Fruit fly (Drosophila melanogaster): ENCODE results near the gene Ccdc85.

Ccdc85 gene

dm6 chr2L:2987681-2988381 is 11.3 kb upstream of the Ccdc85 start, which contains the start of the genes Chd1 and Bem46:
Gene Chd1, minus strand, starts transcription at chr2L:2987723.
Gene Bem46, plus strand, starts transcription at chr2L:2988116.
- no peak for TF ChIP-seq h (optimal IDR thresholded peaks at IDR 0.05)
- no peak for TF ChIP-seq insv (optimal IDR thresholded peaks at IDR 0.05)
- no peak for TF ChIP-seq psq (optimal IDR thresholded peaks at IDR 0.05)
- TF ChIP-seq Sin3A (optimal IDR thresholded peaks at IDR 0.05), result no peak
- no peak for TF ChIP-seq Myc (optimal IDR thresholded peaks at IDR 0.05)
- no peak for TF ChIP-seq ttk (optimal IDR thresholded peaks at IDR 0.05)

- no peak for TF ChIP-seq Myc (optimal IDR thresholded peaks at IDR 0.05)
- no peak for TF ChIP-seq ttk (optimal IDR thresholded peaks at IDR 0.05)
- TF ChIP-seq Sin3A (optimal IDR thresholded peaks at IDR 0.05), result no peak
- no peak for TF ChIP-seq psq (optimal IDR thresholded peaks at IDR 0.05)
- no peak for TF ChIP-seq h (optimal IDR thresholded peaks at IDR 0.05)
- no peak for TF ChIP-seq insv (optimal IDR thresholded peaks at IDR 0.05)
Observed at dm6 chr2L:2992664-2993174, 6.4 kb upstream of the Ccdc85 start, which contains the start of the genes okr and CG3558. Gene okr, minus strand, starts transcription at chr2L:2992759. Gene CG3558, plus strand, starts transcription at chr2L:2992870.

dm6 chr2L:2993236-2993635 is 5.8 kb upstream of the Ccdc85 start:
- TF ChIP-seq insv (optimal IDR thresholded peaks at IDR 0.05) (no peak), h (optimal IDR thresholded peaks at IDR 0.05) (no peak), Myc (optimal IDR thresholded peaks at IDR 0.05) (no peak), psq (optimal IDR thresholded peaks at IDR 0.05) (no peak), ttk (optimal IDR thresholded peaks at IDR 0.05) (no peak), Sin3A (optimal IDR thresholded peaks at IDR 0.05) (no peak)

- TF ChIP-seq Myc (optimal IDR thresholded peaks at IDR 0.05), result no peak
- no peak for TF ChIP-seq insv (optimal IDR thresholded peaks at IDR 0.05)
- no peak for TF ChIP-seq ttk (optimal IDR thresholded peaks at IDR 0.05)
- TF ChIP-seq Sin3A (optimal IDR thresholded peaks at IDR 0.05), result no peak
- no peak for TF ChIP-seq psq (optimal IDR thresholded peaks at IDR 0.05)
- TF ChIP-seq h (optimal IDR thresholded peaks at IDR 0.05), result no peak
Observed at dm6 chr2L:2993702-2994101, 5.4 kb upstream of the Ccdc85 start.

dm6 chr2L:2999609-3000008 is 523 bp downstream of the Ccdc85 start:
- TF ChIP-seq Myc (optimal IDR thresholded peaks at IDR 0.05), result no peak
- TF ChIP-seq Sin3A (optimal IDR thresholded peaks at IDR 0.05), result no peak
- TF ChIP-seq insv (optimal IDR thresholded peaks at IDR 0.05), result no peak
- TF ChIP-seq h (optimal IDR thresholded peaks at IDR 0.05), result no peak
- TF ChIP-seq psq (optimal IDR thresholded peaks at IDR 0.05), result no peak

- no peak for TF ChIP-seq Sin3A (optimal IDR thresholded peaks at IDR 0.05)
- no peak for TF ChIP-seq psq (optimal IDR thresholded peaks at IDR 0.05)
- no peak for TF ChIP-seq insv (optimal IDR thresholded peaks at IDR 0.05)
- TF ChIP-seq Myc (optimal IDR thresholded peaks at IDR 0.05), result no peak
- TF ChIP-seq ttk (optimal IDR thresholded peaks at IDR 0.05), result no peak
- TF ChIP-seq h (optimal IDR thresholded peaks at IDR 0.05), result no peak
Observed at dm6 chr2L:3000517-3000934, 1.4 kb downstream of the Ccdc85 start.

- TF ChIP-seq h (optimal IDR thresholded peaks at IDR 0.05) (no peak), Sin3A (optimal IDR thresholded peaks at IDR 0.05) (no peak), ttk (optimal IDR thresholded peaks at IDR 0.05) (no peak), psq (optimal IDR thresholded peaks at IDR 0.05) (no peak), Myc (optimal IDR thresholded peaks at IDR 0.05) (no peak), insv (optimal IDR thresholded peaks at IDR 0.05) (no peak)
Observed at dm6 chr2L:3001953-3002352, 2.9 kb downstream of the Ccdc85 start.

- TF ChIP-seq ttk (optimal IDR thresholded peaks at IDR 0.05), result no peak
- no peak for TF ChIP-seq psq (optimal IDR thresholded peaks at IDR 0.05)
- TF ChIP-seq insv (optimal IDR thresholded peaks at IDR 0.05), result no peak
- TF ChIP-seq Sin3A (optimal IDR thresholded peaks at IDR 0.05), result no peak
- no peak for TF ChIP-seq Myc (optimal IDR thresholded peaks at IDR 0.05)
- TF ChIP-seq h (optimal IDR thresholded peaks at IDR 0.05), result no peak
Observed at dm6 chr2L:3003399-3003798, 4.3 kb downstream of the Ccdc85 start.

dm6 chr2L:3004601-3005000 is 5.5 kb downstream of the Ccdc85 start:
- TF ChIP-seq h (optimal IDR thresholded peaks at IDR 0.05), result no peak
- no peak for TF ChIP-seq insv (optimal IDR thresholded peaks at IDR 0.05)
- no peak for TF ChIP-seq ttk (optimal IDR thresholded peaks at IDR 0.05)
- TF ChIP-seq Myc (optimal IDR thresholded peaks at IDR 0.05), result no peak
- TF ChIP-seq psq (optimal IDR thresholded peaks at IDR 0.05), result no peak
- TF ChIP-seq Sin3A (optimal IDR thresholded peaks at IDR 0.05), result no peak

dm6 chr2L:3005483-3005882 is 6.4 kb downstream of the Ccdc85 start:
- TF ChIP-seq ttk (optimal IDR thresholded peaks at IDR 0.05) (no peak), insv (optimal IDR thresholded peaks at IDR 0.05) (no peak), Myc (optimal IDR thresholded peaks at IDR 0.05) (no peak), Sin3A (optimal IDR thresholded peaks at IDR 0.05) (no peak), h (optimal IDR thresholded peaks at IDR 0.05) (no peak), psq (optimal IDR thresholded peaks at IDR 0.05) (no peak)

dm6 chr2L:3006194-3006593 is 7.1 kb downstream of the Ccdc85 start:
- no peak for TF ChIP-seq ttk (optimal IDR thresholded peaks at IDR 0.05)

dm6 chr2L:3006925-3007426 is 7.9 kb downstream of the Ccdc85 start:
- TF ChIP-seq h (optimal IDR thresholded peaks at IDR 0.05), result no peak
- TF ChIP-seq insv (optimal IDR thresholded peaks at IDR 0.05), result no peak
- no peak for TF ChIP-seq Myc (optimal IDR thresholded peaks at IDR 0.05)
- TF ChIP-seq psq (optimal IDR thresholded peaks at IDR 0.05), result no peak
- TF ChIP-seq Sin3A (optimal IDR thresholded peaks at IDR 0.05), result no peak
- TF ChIP-seq ttk (optimal IDR thresholded peaks at IDR 0.05), result no peak
